Worm (Caenorhabditis elegans) whole organism, early embryonic: ENCODE measurements around the gene lgc-21.

Experiments used
- F13C5.2 ChIP-seq: sonication (generic microtip); optimal IDR thresholded peaks from 2 replicates; lab custom pipeline; 2017; ENCODE audit warnings: mild to moderate bottlenecking, missing genetic modification characterization, inconsistent platforms, missing compliant biosample characterization
- aly-1 ChIP-seq: sonication (generic microtip); optimal IDR thresholded peaks from 2 replicates; lab custom pipeline; 2016; ENCODE audit warnings: missing genetic modification characterization, missing compliant biosample characterization
- ama-1 ChIP-seq: fragments of 150-350 bp; optimal IDR thresholded peaks from 2 replicates; lab custom pipeline; 2014
- ceh-13 ChIP-seq: fragments of 200-800 bp; sonication (Bioruptor generic); optimal IDR thresholded peaks from 2 replicates; lab custom pipeline; 2018; ENCODE audit warnings: mild to moderate bottlenecking, missing genetic modification characterization, missing compliant biosample characterization
- ceh-36 ChIP-seq: sonication (generic microtip); optimal IDR thresholded peaks from 2 replicates; lab custom pipeline; 2016; ENCODE audit warnings: missing genetic modification characterization, inconsistent platforms, missing compliant biosample characterization
- ets-7 ChIP-seq: sonication (generic microtip); optimal IDR thresholded peaks from 2 replicates; lab custom pipeline; 2016; ENCODE audit warnings: missing genotype, missing genetic modification characterization, missing compliant biosample characterization
- flt-1 ChIP-seq: fragments of 200-800 bp; sonication (Bioruptor generic); IDR thresholded peaks from 2 replicates; pipeline ENCODE4 v1.3.6; 2022; ENCODE audit warnings: missing genetic modification characterization, missing compliant biosample characterization
- hnd-1 ChIP-seq: sonication (generic microtip); optimal IDR thresholded peaks from 2 replicates; lab custom pipeline; 2016; ENCODE audit warnings: missing genetic modification characterization, missing compliant biosample characterization
- pes-1 ChIP-seq: fragments of 200-800 bp; sonication (Bioruptor generic); IDR thresholded peaks from 2 replicates; pipeline ENCODE4 v1.3.6; 2022; ENCODE audit warnings: missing genetic modification reagents, missing genetic modification characterization, missing compliant biosample characterization
- scrt-1 ChIP-seq: fragments of 200-800 bp; sonication (Bioruptor generic); IDR thresholded peaks from 2 replicates; pipeline ENCODE4 v1.3.6; 2022; ENCODE audit warnings: missing genetic modification characterization, missing compliant biosample characterization
- sea-1 ChIP-seq: fragments of 200-800 bp; sonication (Bioruptor generic); conservative IDR thresholded peaks from 2 replicates; pipeline ENCODE4 v1.3.6; 2022; ENCODE audit warnings: missing genetic modification characterization, missing compliant biosample characterization
- tbx-11 ChIP-seq: fragments of 200-800 bp; sonication (Bioruptor generic); IDR thresholded peaks from 2 replicates; pipeline ENCODE4 v1.3.6; 2022; ENCODE audit warnings: missing genetic modification characterization, missing compliant biosample characterization
- tbx-37 ChIP-seq: fragments of 200-800 bp; sonication (Bioruptor generic); conservative IDR thresholded peaks from 2 replicates; pipeline ENCODE4 v1.3.6; 2022; ENCODE audit warnings: missing genetic modification reagents, missing genetic modification characterization, missing compliant biosample characterization
- tra-4 ChIP-seq: sonication (generic microtip); optimal IDR thresholded peaks from 2 replicates; lab custom pipeline; 2017; ENCODE audit warnings: missing genetic modification characterization, missing compliant biosample characterization

DNA sequence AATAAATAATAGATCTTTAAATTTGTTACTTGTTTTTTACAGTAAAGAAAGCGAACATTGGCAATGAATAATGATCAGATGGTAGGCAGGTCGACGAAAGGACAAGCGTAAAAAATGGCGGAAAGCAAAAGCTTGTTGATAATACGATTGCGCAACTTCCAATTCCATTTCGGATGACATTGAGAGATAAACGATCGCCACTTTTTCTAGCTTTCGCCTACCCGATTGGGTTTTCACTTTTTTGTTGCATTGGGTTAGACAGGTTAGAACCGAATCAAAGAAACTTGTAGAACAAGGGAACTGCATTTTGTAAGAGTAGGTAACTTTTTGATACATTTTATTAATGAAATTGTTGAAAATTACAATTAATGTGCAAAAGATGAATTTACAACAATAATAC lies 1.7 kb upstream of the lgc-21 start:
- no peak for TF ChIP-seq ama-1 (lab: Kevin White, UChicago)
- no peak for TF ChIP-seq tbx-11 (GFP tag; lab: Robert Waterston, UW)
- TF ChIP-seq sea-1 (GFP tag; lab: Robert Waterston, UW) = no peak
- TF ChIP-seq flt-1 (GFP tag; lab: Robert Waterston, UW) = no peak
- TF ChIP-seq F13C5.2 (tag; lab: Kevin White, UChicago) = no peak
- TF ChIP-seq aly-1 (tag; lab: Kevin White, UChicago) = no peak
- TF ChIP-seq ceh-13 (GFP tag; lab: Kevin White, UChicago) = no peak
- TF ChIP-seq tra-4 (tag; lab: Kevin White, UChicago) = no peak
- no peak for TF ChIP-seq hnd-1 (tag; lab: Kevin White, UChicago)
- no peak for TF ChIP-seq ets-7 (tag; lab: Kevin White, UChicago)
- TF ChIP-seq ceh-36 (tag; lab: Kevin White, UChicago) = no peak
- no peak for TF ChIP-seq tbx-37 (GFP tag; lab: Robert Waterston, UW)
- TF ChIP-seq pes-1 = no peak
- TF ChIP-seq scrt-1 (GFP tag; lab: Robert Waterston, UW) = no peak
